Fruit fly (Drosophila melanogaster): Measurements from ENCODE around the gene CCT1.

CCT1 gene

DNA sequence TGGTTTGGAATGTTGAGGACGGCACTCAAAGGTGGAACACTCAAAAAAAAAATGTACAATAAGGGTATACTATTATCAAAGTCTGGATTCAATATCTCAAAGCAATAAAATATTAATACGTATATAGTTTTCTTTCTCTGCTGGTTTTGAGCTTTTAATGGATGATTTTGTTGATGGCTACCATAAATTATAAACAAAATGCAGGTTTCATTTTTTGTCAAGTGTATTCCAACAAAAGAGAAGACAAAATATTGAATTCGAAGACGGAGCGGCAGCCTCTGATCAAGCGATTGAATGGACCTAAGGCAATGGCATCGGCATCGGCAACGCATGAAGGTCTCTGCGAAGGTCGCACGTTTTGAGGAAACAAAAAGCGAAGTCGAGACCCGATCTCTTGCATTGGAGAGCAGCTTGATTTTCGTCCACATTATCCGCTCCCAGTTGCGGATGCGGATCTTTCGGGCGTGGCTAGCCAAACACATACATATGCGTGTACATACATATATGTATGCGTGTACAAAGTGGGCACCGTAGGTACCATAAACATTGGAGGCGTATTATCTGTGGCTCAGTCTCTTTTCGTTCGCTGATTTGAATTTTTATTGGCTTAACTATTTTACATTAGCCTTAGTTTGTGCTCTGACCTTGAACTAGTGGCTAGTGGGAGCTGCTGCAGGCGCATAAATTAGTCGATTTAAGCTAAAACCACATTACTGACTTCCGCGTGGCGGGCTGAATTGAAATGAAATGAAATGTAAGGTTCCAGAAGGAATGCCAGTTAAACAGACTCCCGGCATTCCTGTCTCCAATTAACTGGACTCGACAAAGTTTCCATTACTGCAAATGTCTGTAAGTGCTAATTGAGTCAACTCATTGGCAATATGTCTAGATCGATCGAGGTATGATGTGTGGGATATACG, 45.5 kb upstream of the CCT1 start (continued):
- TF ChIP-seq Abd-B (GFP tag; optimal IDR thresholded peaks at IDR 0.05) (peak; percentile 17), CG13775 (GFP tag; optimal IDR thresholded peaks at IDR 0.05) (peak; percentile 40), CG17359 (tag; optimal IDR thresholded peaks at IDR 0.05) (peak; percentile 59), CG12299 (tag; optimal IDR thresholded peaks at IDR 0.05) (no peak), mirr (GFP tag; optimal IDR thresholded peaks at IDR 0.05) (no peak), dm (GFP tag; optimal IDR thresholded peaks at IDR 0.05) (no peak), CG8924 (tag; optimal IDR thresholded peaks at IDR 0.05) (peak; percentile 50), fu2 (GFP tag; optimal IDR thresholded peaks at IDR 0.05) (no peak), ewg (GFP tag; optimal IDR thresholded peaks at IDR 0.05) (peak; percentile 24), CG11696 (GFP tag; IDR thresholded peaks at IDR 0.05) (0 out of 2 replicates have a peak, but pooled peaks have one; percentile 13), CG4282 (GFP tag; optimal IDR thresholded peaks at IDR 0.05) (no peak), CG13624 (GFP tag; optimal IDR thresholded peaks at IDR 0.05) (no peak), NfI (GFP tag; optimal IDR thresholded peaks at IDR 0.05) (peak; percentile 37), CG2120 (GFP tag; optimal IDR thresholded peaks at IDR 0.05) (peak; percentile 56), CG8388 (GFP tag; optimal IDR thresholded peaks at IDR 0.05) (peak; percentile 28), pfk (GFP tag; optimal IDR thresholded peaks at IDR 0.05) (no peak), caup (GFP tag; optimal IDR thresholded peaks at IDR 0.05; ENCODE audit: severe bottlenecking) (no peak), CG4404 (GFP tag; IDR thresholded peaks at IDR 0.05) (no peak), CG2678 (tag; optimal IDR thresholded peaks at IDR 0.05) (peak; percentile 61), CG12659 (GFP tag; optimal IDR thresholded peaks at IDR 0.05) (peak; percentile 34), Ada2b (GFP tag; IDR thresholded peaks at IDR 0.05) (peak; percentile 33; the same call in 1 of the 2 replicates), esg (GFP tag; conservative IDR thresholded peaks at IDR 0.05) (peak; percentile 38), CG12219 (GFP tag; optimal IDR thresholded peaks at IDR 0.05) (peak; percentile 25), CG2199 (GFP tag; IDR thresholded peaks at IDR 0.05) (no peak), CG6689 (GFP tag; IDR thresholded peaks at IDR 0.05) (peak; percentile 67), Poxn (GFP tag; IDR thresholded peaks at IDR 0.05) (no peak), Pdp1 (GFP tag; optimal IDR thresholded peaks at IDR 0.05) (peak in 1 of 2 experiments; percentile 1), CG9817 (tag; optimal IDR thresholded peaks at IDR 0.05) (peak; percentile 19), CG6254 (GFP tag; optimal IDR thresholded peaks at IDR 0.05) (no peak), zfh1 (GFP tag; IDR thresholded peaks at IDR 0.05) (peak; percentile 39; the same call in 1 of the 3 replicates), MTF-1 (GFP tag; optimal IDR thresholded peaks at IDR 0.05; ENCODE audit: borderline replicate concordance) (no peak), Camta (GFP tag; optimal IDR thresholded peaks at IDR 0.05) (no peak), CG7556 (GFP tag; optimal IDR thresholded peaks at IDR 0.05) (peak; percentile 39), CG16863 (GFP tag; optimal IDR thresholded peaks at IDR 0.05) (no peak), CG31224 (GFP tag; IDR thresholded peaks at IDR 0.05) (no peak), CG10209 (GFP tag; optimal IDR thresholded peaks at IDR 0.05) (peak; percentile 28), hkb (optimal IDR thresholded peaks at IDR 0.05) (no peak), hkb (GFP tag; IDR thresholded peaks at IDR 0.05) (peak; percentile 77; the same call in 1 of the 2 replicates), odd (GFP tag; optimal IDR thresholded peaks at IDR 0.05) (peak; percentile 44), CG4617 (GFP tag; optimal IDR thresholded peaks at IDR 0.05; ENCODE audit: borderline replicate concordance) (no peak), exex (tag; optimal IDR thresholded peaks at IDR 0.05) (no peak), NFAT (GFP tag; IDR thresholded peaks at IDR 0.05) (no peak), CG32532 (GFP tag; IDR thresholded peaks at IDR 0.05) (peak; percentile 30; the same call in 1 of the 2 replicates), Dek (tag; optimal IDR thresholded peaks at IDR 0.05) (peak; percentile 9), sqz (GFP tag; optimal IDR thresholded peaks at IDR 0.05) (peak; percentile 10), Dfd (GFP tag; optimal IDR thresholded peaks at IDR 0.05) (no peak), PHDP (tag; optimal IDR thresholded peaks at IDR 0.05) (peak; percentile 57), lmd (GFP tag; IDR thresholded peaks at IDR 0.05) (peak; percentile 39; the same call in 1 of the 2 replicates)
